Fruit fly (Drosophila melanogaster) whole organism, embryonic: ENCODE data around the gene et.

Experiments
- BtbVII ChIP-seq: fragments of 200-800 bp; sonication (Bioruptor generic); optimal IDR thresholded peaks from 3 replicates; lab custom pipeline; 2017; ENCODE audit warnings: missing biosample characterization, mild to moderate bottlenecking, missing genetic modification characterization
- CG10209 ChIP-seq: fragments of 200-800 bp; sonication (Bioruptor generic); optimal IDR thresholded peaks from 3 replicates; lab custom pipeline; 2017; ENCODE audit warnings: missing biosample characterization, mild to moderate bottlenecking, missing genetic modification characterization, missing genetic modification reagents
- CG18011 ChIP-seq: fragments of 200-800 bp; sonication (Bioruptor generic); optimal IDR thresholded peaks from 2 replicates; lab custom pipeline; 2017; ENCODE audit warnings: missing biosample characterization, missing genetic modification characterization, mild to moderate bottlenecking, moderate library complexity, missing genotype
- CG4730 ChIP-seq: fragments of 200-800 bp; sonication (Bioruptor generic); IDR thresholded peaks from 2 replicates; pipeline ENCODE4 v1.3.6; 2022; ENCODE audit warnings: missing biosample characterization, missing genetic modification characterization
- CG6813 ChIP-seq: fragments of 200-800 bp; sonication (Bioruptor generic); optimal IDR thresholded peaks from 2 replicates; lab custom pipeline; 2017; ENCODE audit warnings: missing biosample characterization, missing genetic modification characterization, mild to moderate bottlenecking, moderate library complexity, missing genetic modification reagents
- CG8388 ChIP-seq: fragments of 200-800 bp; sonication (Bioruptor generic); optimal IDR thresholded peaks from 2 replicates; lab custom pipeline; 2019; ENCODE audit warnings: missing biosample characterization, mild to moderate bottlenecking, missing genetic modification characterization, moderate library complexity
- Eip74EF ChIP-seq, 2 experiments: fragments of 200-800 bp in 1 of 2; fragments of >200 bp in 1 of 2; sonication (Bioruptor generic) in 1 of 2; optimal IDR thresholded peaks; 2 replicates each; lab custom pipeline; 2017 to 2019; ENCODE audit warnings: missing biosample characterization in 2 of 2, missing genetic modification characterization in 2 of 2, mild to moderate bottlenecking in 1 of 2, moderate library complexity in 1 of 2
- Hr39 ChIP-seq: fragments of >200 bp; optimal IDR thresholded peaks from 2 replicates; lab custom pipeline; 2017
- MESR4 ChIP-seq: fragments of 200-800 bp; sonication (Bioruptor generic); optimal IDR thresholded peaks from 2 replicates; lab custom pipeline; 2018; ENCODE audit warnings: missing biosample characterization, mild to moderate bottlenecking, missing genetic modification characterization, moderate library complexity
- Nf-YB ChIP-seq: fragments of 200-800 bp; sonication (Bioruptor generic); optimal IDR thresholded peaks from 3 replicates; lab custom pipeline; 2019; ENCODE audit warnings: missing biosample characterization, mild to moderate bottlenecking, missing genetic modification characterization, moderate library complexity

DNA sequence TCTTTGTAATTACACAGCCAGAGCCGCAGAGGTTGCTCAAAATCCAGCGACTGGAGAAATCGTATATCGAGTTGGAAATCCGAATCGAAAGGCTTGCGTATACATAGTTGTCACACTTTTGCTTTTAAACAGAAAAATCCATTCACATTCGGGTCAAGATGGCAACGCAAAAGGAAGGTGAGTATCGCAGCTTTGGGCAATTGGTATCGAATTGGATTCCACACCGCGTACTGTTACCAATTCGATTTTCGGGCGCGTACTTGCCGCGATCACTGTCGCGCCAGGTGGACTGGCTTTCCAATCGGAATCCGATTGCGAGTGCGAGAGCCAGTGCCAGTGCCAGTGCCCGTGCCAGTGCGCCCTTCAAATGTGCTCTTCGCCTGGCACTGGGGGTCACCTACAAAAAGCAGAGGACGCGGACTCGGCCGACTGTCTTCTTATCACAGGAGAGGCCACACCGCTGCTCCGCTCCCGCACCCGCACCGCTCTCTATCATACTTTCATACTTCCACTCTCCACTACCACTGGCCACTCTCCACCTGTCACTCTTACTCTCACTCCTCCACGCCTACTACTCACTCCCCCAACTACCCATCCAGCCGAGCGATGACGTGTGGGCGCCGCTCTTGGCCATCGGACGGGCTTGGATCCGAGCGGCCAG, 8.1 kb downstream of the et start:
- TF ChIP-seq CG10209 (GFP tag; lab: Kevin White, UChicago) (no peak), CG18011 (GFP tag; lab: Kevin White, UChicago) (no peak), Hr39 (lab: Kevin White, UChicago) (no peak), MESR4 (GFP tag; lab: Kevin White, UChicago) (no peak), BtbVII (GFP tag; lab: Kevin White, UChicago) (no peak), Nf-YB (no peak), CG4730 (GFP tag; lab: Robert Waterston, UW) (no peak), CG8388 (GFP tag; lab: Kevin White, UChicago) (peak; percentile 80), Eip74EF (GFP tag; optimal IDR thresholded peaks at IDR 0.05; lab: Kevin White, UChicago) (no peak), CG6813 (no peak)
